Fruit fly (Drosophila melanogaster): Measurements from ENCODE around the gene CG43391.
A peak's percentile ranks its signal among the peaks of the same experiment; 100 is the strongest.

Gene CG43391

DNA sequence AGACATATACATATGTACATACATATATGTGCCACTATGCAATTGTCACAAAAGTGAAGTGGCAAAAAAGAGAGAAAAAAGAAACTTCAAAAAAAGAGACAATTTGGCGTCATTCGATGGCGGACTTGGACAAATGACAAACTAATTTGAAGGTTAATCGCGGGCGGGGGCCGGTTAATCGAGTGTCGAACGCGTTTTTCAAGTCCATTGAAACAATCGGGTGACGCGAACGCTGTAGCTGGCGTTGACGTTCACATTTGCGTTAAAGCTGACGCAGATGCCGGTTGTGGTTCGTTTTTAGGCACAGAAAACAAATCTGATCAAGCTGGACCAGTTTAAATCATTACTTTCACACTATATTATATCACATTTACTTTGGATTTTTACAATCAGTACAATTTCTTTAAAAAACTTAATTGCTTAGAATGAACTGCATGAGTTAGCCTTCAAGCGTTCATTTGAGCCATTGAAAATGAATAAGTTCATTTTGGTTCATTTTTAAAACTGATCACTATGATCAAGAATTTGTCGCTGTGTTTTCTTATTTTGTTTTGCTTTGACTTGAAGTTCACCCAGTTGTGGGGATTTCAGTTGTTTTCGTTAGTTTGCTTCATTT is 47.0 kb downstream of the CG43391 start (continued):
- TF ChIP-seq CG13894 (tag; optimal IDR thresholded peaks at IDR 0.05) (peak; percentile 13), CG13296 (GFP tag; optimal IDR thresholded peaks at IDR 0.05) (peak; percentile 59), tgo (GFP tag; IDR thresholded peaks at IDR 0.05) (peak; percentile 44; the same call in 2 of the 3 replicates), pum (GFP tag; optimal IDR thresholded peaks at IDR 0.05) (peak; percentile 38), CG4424 (GFP tag; optimal IDR thresholded peaks at IDR 0.05) (peak; percentile 33), Nf-YA (GFP tag; IDR thresholded peaks at IDR 0.05) (no peak), sens-2 (GFP tag; IDR thresholded peaks at IDR 0.05) (no peak), ftz-f1 (GFP tag; optimal IDR thresholded peaks at IDR 0.05) (peak; percentile 55), CG18262 (tag; optimal IDR thresholded peaks at IDR 0.05) (peak; percentile 36), chn (GFP tag; optimal IDR thresholded peaks at IDR 0.05) (no peak), exex (tag; optimal IDR thresholded peaks at IDR 0.05) (no peak), CG12071 (GFP tag; optimal IDR thresholded peaks at IDR 0.05) (peak; percentile 1), HLH3B (GFP tag; IDR thresholded peaks at IDR 0.05) (peak; percentile 40; the same call in 1 of the 2 replicates), Opbp (GFP tag; IDR thresholded peaks at IDR 0.05; ENCODE audit: partially characterized antibody) (no peak), usp (GFP tag; optimal IDR thresholded peaks at IDR 0.05) (no peak), CG8944 (GFP tag; optimal IDR thresholded peaks at IDR 0.05) (no peak), Camta (GFP tag; optimal IDR thresholded peaks at IDR 0.05) (peak; percentile 23), Taf1 (GFP tag; IDR thresholded peaks at IDR 0.05) (no peak), CG10147 (GFP tag; optimal IDR thresholded peaks at IDR 0.05) (peak; percentile 23), Hr51 (GFP tag; optimal IDR thresholded peaks at IDR 0.05) (peak in 1 of 2 experiments; percentile 64), CG11504 (tag; optimal IDR thresholded peaks at IDR 0.05) (peak; percentile 60), CG11696 (GFP tag; IDR thresholded peaks at IDR 0.05) (no peak), CG16863 (GFP tag; optimal IDR thresholded peaks at IDR 0.05) (peak; percentile 20), luna (GFP tag; optimal IDR thresholded peaks at IDR 0.05) (no peak), CG12104 (GFP tag; optimal IDR thresholded peaks at IDR 0.05) (peak; percentile 53), nerfin-1 (tag; optimal IDR thresholded peaks at IDR 0.05) (no peak), CG7839 (tag; optimal IDR thresholded peaks at IDR 0.05) (peak; percentile 58), zfh2 (GFP tag; optimal IDR thresholded peaks at IDR 0.05) (peak; percentile 19), CG8290 (GFP tag; optimal IDR thresholded peaks at IDR 0.05) (no peak), CG8290 (tag; optimal IDR thresholded peaks at IDR 0.05) (peak in 1 of 2 experiments; percentile 52), Lim3 (GFP tag; IDR thresholded peaks at IDR 0.05) (no peak), Rfx (GFP tag; IDR thresholded peaks at IDR 0.05) (peak; percentile 74; the same call in 1 of the 2 replicates), Side (GFP tag; optimal IDR thresholded peaks at IDR 0.05) (no peak), unpg (GFP tag; optimal IDR thresholded peaks at IDR 0.05) (peak; percentile 45), row (GFP tag; IDR thresholded peaks at IDR 0.05) (peak; percentile 80), Blimp-1 (GFP tag; optimal IDR thresholded peaks at IDR 0.05) (no peak), CG13123 (GFP tag; optimal IDR thresholded peaks at IDR 0.05) (no peak), CG10979 (tag; optimal IDR thresholded peaks at IDR 0.05) (peak; percentile 5), gce (GFP tag; IDR thresholded peaks at IDR 0.05) (no peak), eyg (GFP tag; optimal IDR thresholded peaks at IDR 0.05) (no peak), ab (GFP tag; optimal IDR thresholded peaks at IDR 0.05) (peak; percentile 36), Xrp1 (GFP tag; IDR thresholded peaks at IDR 0.05) (peak; percentile 27; the same call in 1 of the 2 replicates), dm (GFP tag; optimal IDR thresholded peaks at IDR 0.05) (peak; percentile 5), vnd (GFP tag; IDR thresholded peaks at IDR 0.05; ENCODE audit: partially characterized antibody) (no peak), lmd (GFP tag; IDR thresholded peaks at IDR 0.05) (peak; percentile 56; the same call in 1 of the 2 replicates), CG7928 (GFP tag; optimal IDR thresholded peaks at IDR 0.05) (peak; percentile 26), ash1 (GFP tag; optimal IDR thresholded peaks at IDR 0.05) (no peak), phol (tag; optimal IDR thresholded peaks at IDR 0.05) (peak; percentile 19), CG7556 (GFP tag; optimal IDR thresholded peaks at IDR 0.05) (peak; percentile 68), scrt (GFP tag; optimal IDR thresholded peaks at IDR 0.05) (peak; percentile 29), Hsf (GFP tag; optimal IDR thresholded peaks at IDR 0.05) (peak; percentile 37)
